Worm (Caenorhabditis elegans): ENCODE measurements around the gene ced-7.

DNA sequence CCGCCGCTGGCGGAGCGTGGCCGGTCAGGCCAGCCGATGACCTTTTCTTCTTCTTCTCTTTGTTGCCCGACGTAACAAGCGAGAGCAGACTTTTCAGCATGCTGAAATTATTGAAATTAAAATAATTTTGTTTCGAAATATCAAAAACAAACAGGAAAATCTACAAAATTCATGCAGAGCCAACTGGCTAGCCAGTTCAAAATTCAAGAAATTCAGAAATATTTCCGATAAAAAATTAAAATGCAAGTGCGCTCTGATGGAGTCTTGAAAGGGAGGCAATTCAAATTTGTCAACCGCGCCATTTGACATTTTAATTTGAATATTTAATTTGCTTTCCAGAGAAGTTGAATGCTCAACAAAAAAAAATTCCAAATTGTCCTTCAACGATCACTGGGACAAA, 20.8 kb upstream of the ced-7 start, which contains the start of gene F58A4.2:
- TF ChIP-seq fos-1 (tag; optimal IDR thresholded peaks at IDR 0.05) (no peak), egl-27 (tag; optimal IDR thresholded peaks at IDR 0.05) (no peak), mdl-1 (tag; optimal IDR thresholded peaks at IDR 0.05) (no peak)

Data from whole organism, L2 larva.